Worm (Caenorhabditis elegans): ENCODE measurements around the gene C38C5.1.

Gene C38C5.1

ce11 chrX:5603338-5603816 is 45.5 kb downstream of the C38C5.1 start, which contains the start of gene F14D12.1:
F14D12.1 (plus strand) TSS chrX:5603766.
- TF ChIP-seq ztf-1 (GFP tag; conservative IDR thresholded peaks at IDR 0.05) (no peak), blmp-1 (tag; optimal IDR thresholded peaks at IDR 0.05; ENCODE audit: insufficient read depth) (peak; percentile 3), nhr-6 (tag; optimal IDR thresholded peaks at IDR 0.05) (no peak), mdl-1 (tag; optimal IDR thresholded peaks at IDR 0.05) (no peak), fos-1 (tag; optimal IDR thresholded peaks at IDR 0.05) (peak; percentile 7), ama-1 (optimal IDR thresholded peaks at IDR 0.05) (no peak), sem-4 (tag; optimal IDR thresholded peaks at IDR 0.05) (peak; percentile 48), lin-39 (tag; optimal IDR thresholded peaks at IDR 0.05) (no peak), nhr-21 (tag; optimal IDR thresholded peaks at IDR 0.05) (peak; percentile 62), lsy-2 (tag; optimal IDR thresholded peaks at IDR 0.05) (no peak), F13H6.1 (tag; optimal IDR thresholded peaks at IDR 0.05) (no peak), sma-3 (GFP tag; optimal IDR thresholded peaks at IDR 0.05) (peak; percentile 57), zag-1 (tag; optimal IDR thresholded peaks at IDR 0.05) (no peak), sma-9 (GFP tag; optimal IDR thresholded peaks at IDR 0.05) (peak; percentile 58), sma-9 (tag; optimal IDR thresholded peaks at IDR 0.05) (no peak), elt-3 (tag; optimal IDR thresholded peaks at IDR 0.05) (no peak), nhr-25 (tag; optimal IDR thresholded peaks at IDR 0.05) (peak; percentile 47), nhr-23 (tag; optimal IDR thresholded peaks at IDR 0.05) (no peak)

DNA sequence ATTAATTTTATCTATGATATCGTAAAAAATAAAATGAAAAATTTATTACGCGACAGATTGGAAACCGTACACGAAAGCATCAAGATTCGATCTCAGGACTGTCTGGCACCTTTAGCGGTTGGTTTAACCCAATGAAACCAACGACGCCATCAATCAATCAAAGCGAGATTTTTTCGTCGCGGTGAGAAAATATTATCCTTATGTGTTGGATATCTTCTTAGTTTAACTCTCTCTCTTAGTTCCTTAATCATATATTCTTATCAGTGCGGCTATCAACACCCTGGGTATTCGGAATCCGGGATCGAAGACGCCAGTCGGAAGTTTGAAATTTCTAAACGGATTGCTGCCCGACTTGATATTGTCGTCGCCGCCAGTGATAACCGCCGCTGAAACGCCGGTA is 47.2 kb downstream of the C38C5.1 start:
- TF ChIP-seq ceh-16 (tag; optimal IDR thresholded peaks at IDR 0.05), result no peak
- TF ChIP-seq lin-39 (tag; optimal IDR thresholded peaks at IDR 0.05), result no peak
- no peak for TF ChIP-seq nhr-11 (tag; optimal IDR thresholded peaks at IDR 0.05)
- no peak for TF ChIP-seq unc-39 (tag; optimal IDR thresholded peaks at IDR 0.05)
- no peak for TF ChIP-seq mab-5 (tag; optimal IDR thresholded peaks at IDR 0.05)
- peak; percentile 29 for TF ChIP-seq nhr-21 (tag; optimal IDR thresholded peaks at IDR 0.05)
- no peak for TF ChIP-seq nhr-10 (tag; optimal IDR thresholded peaks at IDR 0.05)
